Fruit fly (Drosophila melanogaster) S2 (cell line): ENCODE measurements around the gene smp-30.

Source experiments
- CG8478 ChIP-seq: fragments of >200 bp; optimal IDR thresholded peaks from 2 replicates; lab custom pipeline; 2018
- CTCF ChIP-seq, 2 experiments: fragments of >200 bp; optimal IDR thresholded peaks; 2 replicates each; lab custom pipeline; 2018

DNA sequence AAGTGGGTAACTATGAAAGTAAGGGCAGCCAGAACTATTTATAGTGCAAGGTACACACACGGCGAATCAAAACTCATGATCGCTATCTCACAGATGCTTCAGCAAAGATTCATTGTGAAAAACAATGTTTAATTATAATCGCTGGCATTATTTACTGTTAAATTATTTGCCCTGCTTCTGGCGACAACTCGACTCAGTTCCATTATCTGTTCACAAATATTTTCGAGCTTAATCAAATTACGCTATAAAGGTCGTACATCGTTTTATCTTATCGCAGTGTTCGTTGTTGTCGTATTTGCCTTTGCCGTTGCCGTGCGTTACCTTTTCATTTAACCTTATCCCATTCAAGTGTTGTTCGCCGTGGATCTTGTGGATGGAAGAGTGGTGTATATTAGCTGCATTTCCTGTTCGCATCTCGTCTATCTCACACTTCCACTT is 42.1 kb downstream of the smp-30 start:
- TF ChIP-seq CG8478 (lab: Kevin White, UChicago): no peak
- TF ChIP-seq CTCF (optimal IDR thresholded peaks at IDR 0.05; lab: Kevin White, UChicago): no peak
